Worm (Caenorhabditis elegans): ENCODE measurements around the gene cest-16.

cest-16 gene

DNA sequence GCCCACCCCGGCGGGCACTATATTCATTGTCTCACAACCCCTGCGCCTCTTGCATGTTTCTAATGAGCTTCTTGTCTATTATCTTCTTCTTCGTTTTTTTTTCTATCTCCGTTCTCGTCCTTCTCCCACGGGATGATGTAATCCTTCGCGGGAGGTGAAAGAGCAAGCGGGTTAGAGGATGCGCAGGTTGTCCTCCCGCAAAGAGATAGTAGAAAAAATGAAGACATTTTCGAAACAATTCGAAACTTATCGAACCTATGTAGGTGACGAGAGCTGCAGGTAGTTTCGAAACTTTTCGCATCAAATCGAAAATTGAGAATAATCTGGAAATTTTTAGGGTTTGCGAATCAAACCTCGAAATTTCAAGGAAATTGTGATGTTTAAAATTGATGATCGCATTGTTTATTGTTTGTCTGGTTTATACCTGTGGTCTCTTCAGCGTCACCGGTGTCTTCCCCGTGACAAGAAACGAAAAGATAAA, 49.4 kb upstream of the cest-16 start (continued):
- no peak for TF ChIP-seq nhr-42 (GFP tag; IDR thresholded peaks at IDR 0.05)
- TF ChIP-seq mxl-3 (GFP tag; optimal IDR thresholded peaks at IDR 0.05), result peak; percentile 8
- TF ChIP-seq Y48G9A.11 (GFP tag; IDR thresholded peaks at IDR 0.05), result no peak
- no peak for TF ChIP-seq unc-62 (GFP tag; optimal IDR thresholded peaks at IDR 0.05 in 1 of 2)
- TF ChIP-seq unc-62 (tag; optimal IDR thresholded peaks at IDR 0.05), result no peak
- no peak for TF ChIP-seq mxl-2 (GFP tag; conservative IDR thresholded peaks at IDR 0.05)
- peak; percentile 26 for TF ChIP-seq rbr-2 (tag; optimal IDR thresholded peaks at IDR 0.05)
- TF ChIP-seq fos-1 (tag; optimal IDR thresholded peaks at IDR 0.05), result no peak

DNA sequence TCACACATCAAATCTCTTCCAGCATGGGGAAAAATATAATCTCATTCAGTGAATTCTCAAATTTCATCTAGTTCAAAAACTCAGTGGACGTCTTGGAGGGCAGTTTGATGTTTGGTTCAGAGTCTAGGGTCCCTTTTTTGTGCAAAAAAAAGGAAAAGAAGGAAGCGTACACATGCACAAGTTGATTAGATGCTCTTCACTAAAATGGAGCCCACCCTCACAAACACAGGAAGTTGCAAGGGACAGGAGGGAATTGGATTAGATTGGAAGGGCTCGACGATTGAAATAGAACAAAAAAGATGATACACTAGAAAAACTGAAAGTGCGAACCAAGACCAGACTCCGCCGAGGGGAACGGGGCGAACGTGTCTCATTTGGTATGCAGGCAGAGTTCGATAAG, 48.9 kb upstream of the cest-16 start:
- TF ChIP-seq madf-9 (GFP tag; conservative IDR thresholded peaks at IDR 0.05) (no peak), T26A8.4 (GFP tag; IDR thresholded peaks at IDR 0.05) (no peak), nhr-41 (GFP tag; IDR thresholded peaks at IDR 0.05) (no peak), egl-43 (GFP tag; IDR thresholded peaks at IDR 0.05) (no peak), unc-130 (GFP tag; optimal IDR thresholded peaks at IDR 0.05) (no peak), daf-12 (tag; optimal IDR thresholded peaks at IDR 0.05) (no peak), lim-7 (GFP tag; IDR thresholded peaks at IDR 0.05) (no peak), ZK337.2 (GFP tag; IDR thresholded peaks at IDR 0.05) (peak; percentile 68; the same call in 1 of the 2 replicates), hmg-1.1 (GFP tag; IDR thresholded peaks at IDR 0.05) (0 out of 2 replicates have a peak, but pooled peaks have one; percentile 13), ctbp-1 (GFP tag; IDR thresholded peaks at IDR 0.05) (peak; percentile 67; the same call in 1 of the 2 replicates), mdt-29 (GFP tag; IDR thresholded peaks at IDR 0.05) (no peak), fkh-10 (GFP tag; optimal IDR thresholded peaks at IDR 0.05) (peak; percentile 72), sdz-12 (GFP tag; optimal IDR thresholded peaks at IDR 0.05) (no peak), gei-8 (GFP tag; optimal IDR thresholded peaks at IDR 0.05) (no peak), arid-1 (GFP tag; conservative IDR thresholded peaks at IDR 0.05) (no peak), php-3 (GFP tag; IDR thresholded peaks at IDR 0.05) (no peak), ztf-7 (tag; optimal IDR thresholded peaks at IDR 0.05) (no peak), ces-1 (GFP tag; optimal IDR thresholded peaks at IDR 0.05) (peak; percentile 89), dmd-6 (GFP tag; IDR thresholded peaks at IDR 0.05) (no peak), hif-1 (tag; optimal IDR thresholded peaks at IDR 0.05) (no peak), spr-1 (tag; optimal IDR thresholded peaks at IDR 0.05) (no peak), zag-1 (tag; optimal IDR thresholded peaks at IDR 0.05) (no peak), lir-3 (tag; optimal IDR thresholded peaks at IDR 0.05) (no peak), duxl-1 (tag; optimal IDR thresholded peaks at IDR 0.05; ENCODE audit: poor library complexity) (no peak)

DNA sequence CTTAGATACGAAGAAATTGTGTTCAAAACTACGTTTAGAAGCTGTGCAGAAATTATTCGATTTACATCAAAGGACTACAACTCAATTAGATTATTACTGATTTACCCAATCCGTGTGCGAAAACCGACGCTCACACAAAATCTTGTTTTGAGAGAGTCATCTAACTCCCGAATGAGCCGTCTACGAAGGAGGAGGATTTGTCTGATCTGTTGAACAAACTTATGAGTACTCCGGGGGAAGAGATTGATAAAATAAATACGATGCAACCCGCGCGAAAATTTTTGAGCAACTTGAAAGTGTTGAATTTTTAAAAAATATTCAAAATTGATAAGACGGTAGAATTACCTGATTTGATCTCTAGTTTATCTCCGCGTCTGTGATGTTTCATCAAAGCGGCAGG, 48.4 kb upstream of the cest-16 start:
- TF ChIP-seq nhr-6 (tag; optimal IDR thresholded peaks at IDR 0.05) (no peak), lin-15B (tag; optimal IDR thresholded peaks at IDR 0.05) (no peak), aha-1 (tag) (peak; percentile 97)

DNA sequence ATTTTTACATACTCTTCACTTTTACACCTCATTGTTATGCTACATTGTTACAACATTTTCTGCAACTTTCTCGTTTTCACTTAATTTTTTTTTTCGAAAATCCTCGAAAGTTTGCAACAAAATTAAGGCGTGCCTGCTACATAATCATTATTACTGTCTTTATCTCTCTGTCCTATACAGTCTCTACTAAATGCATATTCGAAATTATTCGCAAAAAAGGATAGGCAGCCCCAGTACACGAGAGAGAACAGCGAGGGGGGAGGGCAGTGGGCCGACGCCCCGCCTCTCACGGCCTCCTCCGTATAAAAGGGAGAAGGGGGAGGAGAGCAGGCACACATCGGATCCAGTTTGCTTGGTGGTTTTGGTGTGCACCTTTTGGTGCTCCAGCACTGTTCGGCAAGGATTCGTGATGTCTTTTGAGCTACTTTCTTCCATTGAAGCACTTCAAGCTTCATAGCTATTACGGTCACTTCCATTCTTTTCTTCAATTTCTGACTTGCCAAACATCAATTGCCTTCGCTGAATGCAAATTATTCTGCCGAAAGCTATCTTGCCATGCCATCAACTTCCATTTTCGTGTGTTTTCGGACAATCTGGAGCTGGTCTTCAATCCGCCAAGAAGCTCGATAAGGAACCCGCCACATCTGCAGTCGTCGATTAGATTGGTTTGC, 47.7 kb upstream of the cest-16 start:
- TF ChIP-seq mep-1 (tag; optimal IDR thresholded peaks at IDR 0.05) (peak; percentile 58), sdz-12 (GFP tag; optimal IDR thresholded peaks at IDR 0.05) (peak; percentile 31), zag-1 (tag; optimal IDR thresholded peaks at IDR 0.05) (no peak), mxl-2 (GFP tag; conservative IDR thresholded peaks at IDR 0.05) (0 out of 2 replicates have a peak, but pooled peaks have one; percentile 2), lsy-2 (tag; optimal IDR thresholded peaks at IDR 0.05) (peak in 1 of 2 experiments; percentile 50), nhr-48 (tag; optimal IDR thresholded peaks at IDR 0.05) (peak; percentile 15), dmd-9 (GFP tag; IDR thresholded peaks at IDR 0.05) (no peak), madf-9 (GFP tag; conservative IDR thresholded peaks at IDR 0.05) (0 out of 2 replicates have a peak, but pooled peaks have one; percentile 28), skn-1 (tag; optimal IDR thresholded peaks at IDR 0.05) (no peak), lim-7 (GFP tag; IDR thresholded peaks at IDR 0.05) (no peak), hmg-1.1 (GFP tag; IDR thresholded peaks at IDR 0.05) (peak; percentile 65), ama-1 (optimal IDR thresholded peaks at IDR 0.05) (peak; percentile 99), mdl-1 (tag; optimal IDR thresholded peaks at IDR 0.05) (peak; percentile 30 to 31), mdt-29 (GFP tag; IDR thresholded peaks at IDR 0.05) (peak; percentile 79), hlh-30 (tag; optimal IDR thresholded peaks at IDR 0.05; ENCODE audit: insufficient read depth) (peak; percentile 7), hlh-11 (tag; optimal IDR thresholded peaks at IDR 0.05) (peak; percentile 71), aha-1 (tag) (peak; percentile 98), zfp-3 (GFP tag; conservative IDR thresholded peaks at IDR 0.05) (peak; percentile 44; the same call in 1 of the 2 replicates), snpc-1.2 (GFP tag; IDR thresholded peaks at IDR 0.05) (no peak)
